Worm (Caenorhabditis elegans): ENCODE measurements around the gene nlp-17.

The nlp-17 gene

DNA sequence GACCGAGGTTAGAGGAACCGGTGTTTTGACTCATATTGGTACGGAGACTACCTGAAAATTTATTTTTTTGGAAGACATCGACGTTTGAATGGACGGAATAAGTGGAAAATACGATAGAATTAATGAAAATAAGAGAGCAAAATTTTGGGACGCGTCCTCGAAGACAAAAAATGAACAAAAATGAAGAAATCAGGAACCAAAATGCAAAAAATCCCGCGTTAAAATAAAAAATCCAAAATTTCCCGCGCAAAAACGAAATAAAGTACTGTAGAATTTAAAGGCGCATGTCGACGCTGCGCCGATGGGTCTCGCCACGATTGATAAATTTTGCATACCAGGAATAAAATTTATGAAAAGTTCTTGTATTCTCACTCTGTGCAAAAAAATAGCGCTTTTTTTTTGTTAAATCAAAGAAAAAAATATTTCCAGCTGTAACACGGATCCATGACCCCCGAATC is 6.6 kb upstream of the nlp-17 start, which contains the start of gene puf-3:
Gene puf-3 (minus strand): TSS at position 51 of the 458 bp plus-strand sequence.
- TF ChIP-seq ceh-48 (tag; optimal IDR thresholded peaks at IDR 0.05): no peak
- TF ChIP-seq fkh-6 (tag; optimal IDR thresholded peaks at IDR 0.05): no peak
- TF ChIP-seq pqm-1 (tag; optimal IDR thresholded peaks at IDR 0.05): no peak
- no peak for TF ChIP-seq zip-5 (tag; optimal IDR thresholded peaks at IDR 0.05)
- TF ChIP-seq syd-9 (tag; optimal IDR thresholded peaks at IDR 0.05): no peak
- no peak for TF ChIP-seq K02D7.2 (tag; optimal IDR thresholded peaks at IDR 0.05)
- no peak for TF ChIP-seq fax-1 (tag; optimal IDR thresholded peaks at IDR 0.05)
- TF ChIP-seq Y22D7AL.16 (tag; optimal IDR thresholded peaks at IDR 0.05): no peak
- TF ChIP-seq C08G9.2 (tag; optimal IDR thresholded peaks at IDR 0.05): no peak
- no peak for TF ChIP-seq lin-11 (tag; optimal IDR thresholded peaks at IDR 0.05)
- TF ChIP-seq mec-3 (tag; optimal IDR thresholded peaks at IDR 0.05; ENCODE audit: borderline replicate concordance): no peak
- TF ChIP-seq ceh-9 (tag; optimal IDR thresholded peaks at IDR 0.05): no peak
- TF ChIP-seq dmd-4 (tag; optimal IDR thresholded peaks at IDR 0.05; ENCODE audit: borderline replicate concordance): no peak

DNA sequence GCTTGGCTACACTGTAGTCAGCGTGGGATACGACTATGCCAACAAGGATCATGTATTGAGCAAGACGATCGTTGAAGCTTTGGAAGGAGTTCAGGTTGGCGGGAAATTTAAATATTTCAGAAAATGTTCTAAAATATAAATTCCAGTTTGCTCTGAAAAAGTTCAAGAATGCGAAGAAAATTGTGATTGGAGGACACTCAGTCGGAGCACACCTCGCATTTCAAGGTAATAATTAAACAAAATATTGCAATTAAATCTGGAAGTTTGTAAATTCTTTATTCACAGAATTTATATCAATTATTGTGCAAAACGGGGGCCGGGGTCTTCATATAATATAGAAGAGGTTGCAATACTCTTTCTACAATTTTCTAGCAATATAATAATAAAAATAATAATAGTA is 4.5 kb upstream of the nlp-17 start:
- TF ChIP-seq sdc-2 (tag; optimal IDR thresholded peaks at IDR 0.05) (no peak), ceh-34 (tag; optimal IDR thresholded peaks at IDR 0.05) (no peak), ztf-16 (tag; optimal IDR thresholded peaks at IDR 0.05) (no peak), pqm-1 (tag; optimal IDR thresholded peaks at IDR 0.05) (no peak), fkh-6 (tag; optimal IDR thresholded peaks at IDR 0.05) (no peak), ahr-1 (tag; optimal IDR thresholded peaks at IDR 0.05) (no peak), che-1 (tag; optimal IDR thresholded peaks at IDR 0.05) (no peak), C08G9.2 (tag; optimal IDR thresholded peaks at IDR 0.05) (no peak), unc-55 (GFP tag; optimal IDR thresholded peaks at IDR 0.05) (no peak), ceh-2 (tag; optimal IDR thresholded peaks at IDR 0.05) (no peak), unc-86 (tag; optimal IDR thresholded peaks at IDR 0.05) (no peak), eyg-1 (tag; optimal IDR thresholded peaks at IDR 0.05) (no peak), T23F11.4 (GFP tag; optimal IDR thresholded peaks at IDR 0.05) (no peak), ceh-24 (tag; optimal IDR thresholded peaks at IDR 0.05) (no peak), ceh-14 (tag; optimal IDR thresholded peaks at IDR 0.05) (no peak), Y22D7AL.16 (tag; optimal IDR thresholded peaks at IDR 0.05) (no peak), ceh-31 (tag; optimal IDR thresholded peaks at IDR 0.05) (no peak)

DNA sequence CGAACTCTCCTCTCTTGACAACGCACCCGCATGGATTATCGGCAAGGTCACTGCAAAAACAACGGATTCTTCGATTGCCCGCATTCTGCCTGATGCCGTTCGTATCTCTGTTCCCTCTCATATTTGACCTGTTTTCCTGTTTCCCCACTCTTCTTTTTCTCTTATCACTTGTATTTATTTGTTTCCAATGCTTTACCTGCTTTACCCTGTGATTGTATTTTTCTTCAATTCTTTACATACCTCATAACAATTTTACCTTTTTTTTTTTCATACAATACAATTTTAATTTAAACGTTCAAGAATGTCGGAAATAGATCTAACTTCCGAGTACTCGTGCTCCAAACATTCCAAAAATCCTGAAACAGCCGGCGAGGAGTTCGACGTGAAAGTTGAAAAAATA is 3.4 kb upstream of the nlp-17 start, which contains the start of gene afmd-2:
Gene afmd-2 (plus strand): TSS at position 301 of the 400 bp plus-strand sequence.
- TF ChIP-seq rnt-1 (tag; optimal IDR thresholded peaks at IDR 0.05) (no peak), ceh-31 (tag; optimal IDR thresholded peaks at IDR 0.05) (no peak), K02D7.2 (tag; optimal IDR thresholded peaks at IDR 0.05) (no peak), npax-4 (tag; optimal IDR thresholded peaks at IDR 0.05) (no peak), C38D4.7 (GFP tag; optimal IDR thresholded peaks at IDR 0.05) (no peak), ceh-45 (GFP tag; IDR thresholded peaks at IDR 0.05) (no peak), elt-2 (tag; optimal IDR thresholded peaks at IDR 0.05) (no peak), fax-1 (tag; optimal IDR thresholded peaks at IDR 0.05) (no peak), C08G9.2 (tag; optimal IDR thresholded peaks at IDR 0.05) (no peak), eyg-1 (tag; optimal IDR thresholded peaks at IDR 0.05) (no peak), hlh-6 (tag; optimal IDR thresholded peaks at IDR 0.05) (no peak), lim-6 (tag; optimal IDR thresholded peaks at IDR 0.05) (no peak), sox-4 (tag; optimal IDR thresholded peaks at IDR 0.05) (no peak), ceh-48 (tag; optimal IDR thresholded peaks at IDR 0.05) (no peak), gmeb-2 (tag; optimal IDR thresholded peaks at IDR 0.05) (no peak), hlh-8 (tag; optimal IDR thresholded peaks at IDR 0.05) (no peak), pha-4 (tag; optimal IDR thresholded peaks at IDR 0.05) (no peak), unc-55 (GFP tag; optimal IDR thresholded peaks at IDR 0.05) (no peak), madf-2 (tag; optimal IDR thresholded peaks at IDR 0.05) (no peak)

DNA sequence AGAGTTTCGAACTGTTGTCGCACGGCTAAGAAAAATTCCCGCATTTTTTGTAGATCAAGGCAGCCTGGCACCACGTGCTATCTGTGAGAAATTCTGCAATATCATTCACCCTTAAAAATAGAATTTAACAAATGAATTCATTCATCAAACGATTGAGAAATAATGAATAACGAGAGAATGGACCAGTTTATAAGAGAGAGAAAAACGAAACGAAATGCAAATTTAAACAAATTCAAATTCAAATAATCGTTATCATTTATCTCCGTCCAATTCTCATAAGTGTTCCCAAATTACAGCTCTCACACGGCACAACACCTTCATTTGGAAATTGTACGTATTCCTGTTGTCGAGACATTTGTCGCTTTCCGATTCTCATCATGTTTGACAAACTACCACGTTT is 418 bp downstream of the nlp-17 start, which contains the start of gene seld-1:
Gene seld-1 (plus strand): TSS at position 301 of the 400 bp plus-strand sequence.
- TF ChIP-seq madf-2 (tag; optimal IDR thresholded peaks at IDR 0.05) (no peak), dve-1 (tag; optimal IDR thresholded peaks at IDR 0.05) (no peak), tbx-2 (tag; optimal IDR thresholded peaks at IDR 0.05) (no peak), che-1 (tag; optimal IDR thresholded peaks at IDR 0.05) (no peak), sdc-2 (tag; optimal IDR thresholded peaks at IDR 0.05) (no peak), pax-1 (tag; optimal IDR thresholded peaks at IDR 0.05) (no peak), hlh-8 (tag; optimal IDR thresholded peaks at IDR 0.05) (no peak), nhr-11 (tag; optimal IDR thresholded peaks at IDR 0.05) (no peak), elt-4 (tag; optimal IDR thresholded peaks at IDR 0.05) (no peak), Y22D7AL.16 (tag; optimal IDR thresholded peaks at IDR 0.05) (no peak), ttx-3 (tag; optimal IDR thresholded peaks at IDR 0.05) (no peak), syd-9 (tag; optimal IDR thresholded peaks at IDR 0.05) (no peak), ceh-2 (tag; optimal IDR thresholded peaks at IDR 0.05) (no peak), dmd-4 (tag; optimal IDR thresholded peaks at IDR 0.05; ENCODE audit: borderline replicate concordance) (no peak), ceh-45 (GFP tag; IDR thresholded peaks at IDR 0.05) (no peak), ceh-22 (tag; optimal IDR thresholded peaks at IDR 0.05) (no peak), ceh-9 (tag; optimal IDR thresholded peaks at IDR 0.05) (no peak), C38D4.7 (GFP tag; optimal IDR thresholded peaks at IDR 0.05) (no peak), hlh-13 (GFP tag; optimal IDR thresholded peaks at IDR 0.05) (no peak), ceh-34 (tag; optimal IDR thresholded peaks at IDR 0.05) (no peak)
